Worm (Caenorhabditis elegans) whole organism, L4 larva: ENCODE results near the gene nhr-66.

Experiments used
- F10B5.3 ChIP-seq: sonication (generic microtip); optimal IDR thresholded peaks from 2 replicates; lab custom pipeline; 2016; ENCODE audit warnings: mild to moderate bottlenecking, missing genetic modification characterization, missing compliant biosample characterization
- fkh-10 ChIP-seq: fragments of 150-350 bp; optimal IDR thresholded peaks from 2 replicates; lab custom pipeline; 2014; ENCODE audit warnings: missing biosample characterization, missing genetic modification reagents, missing genetic modification characterization
- nhr-25 ChIP-seq: sonication (generic microtip); optimal IDR thresholded peaks from 2 replicates; lab custom pipeline; 2017; ENCODE audit warnings: missing genetic modification characterization, mild to moderate bottlenecking, missing compliant biosample characterization, antibody characterized with exemption, moderate library complexity, borderline replicate concordance; ENCODE audit not compliant: insufficient read depth
- sdz-12 ChIP-seq: fragments of 200-800 bp; sonication (Bioruptor generic); optimal IDR thresholded peaks from 2 replicates; lab custom pipeline; 2018; ENCODE audit warnings: mild to moderate bottlenecking, missing genetic modification characterization, missing compliant biosample characterization
- snpc-4 ChIP-seq: fragments of 150-350 bp; optimal IDR thresholded peaks from 2 replicates; lab custom pipeline; 2014; ENCODE audit warnings: missing biosample characterization, missing genetic modification characterization
- unc-130 ChIP-seq: sonication (generic microtip); optimal IDR thresholded peaks from 2 replicates; lab custom pipeline; 2016; ENCODE audit warnings: missing genetic modification reagents, missing genetic modification characterization, missing compliant biosample characterization

- no peak for TF ChIP-seq snpc-4 (tag; lab: Kevin White, UChicago)
- no peak for TF ChIP-seq F10B5.3
- no peak for TF ChIP-seq sdz-12 (GFP tag; lab: Kevin White, UChicago)
- no peak for TF ChIP-seq fkh-10 (GFP tag; lab: Kevin White, UChicago)
- no peak for TF ChIP-seq nhr-25 (tag; lab: Kevin White, UChicago)
- TF ChIP-seq unc-130: no peak
These were observed 46.8 kb upstream of the nhr-66 start for ce11 chrIV:8283214-8283613.
